Fruit fly (Drosophila melanogaster) whole organism, embryonic: ENCODE results near the gene gish.
A peak's percentile ranks its signal among the peaks of the same experiment; 100 is the strongest.

Source experiments
- CG10209 ChIP-seq: fragments of 200-800 bp; sonication (Bioruptor generic); optimal IDR thresholded peaks from 3 replicates; lab custom pipeline; 2017; ENCODE audit warnings: missing biosample characterization, mild to moderate bottlenecking, missing genetic modification characterization, missing genetic modification reagents
- CG10654 ChIP-seq: fragments of 200-800 bp; sonication (Bioruptor generic); optimal IDR thresholded peaks from 2 replicates; lab custom pipeline; 2016; ENCODE audit warnings: missing biosample characterization, missing genetic modification characterization
- CG11093 ChIP-seq: fragments of 200-800 bp; sonication (Bioruptor generic); IDR thresholded peaks from 3 replicates; pipeline ENCODE4 v1.3.6; 2022; ENCODE audit warnings: missing biosample characterization, missing genetic modification characterization
- CG13894 ChIP-seq: fragments of 200-800 bp; sonication (Bioruptor generic); optimal IDR thresholded peaks from 3 replicates; lab custom pipeline; 2018; ENCODE audit warnings: missing biosample characterization, mild to moderate bottlenecking, missing genetic modification characterization, moderate library complexity
- CG14965 ChIP-seq: fragments of 200-800 bp; sonication (Bioruptor generic); optimal IDR thresholded peaks from 2 replicates; lab custom pipeline; 2016; ENCODE audit warnings: missing biosample characterization, missing genetic modification characterization, borderline replicate concordance
- CG15073 ChIP-seq: fragments of 200-800 bp; sonication (Bioruptor generic); optimal IDR thresholded peaks from 2 replicates; lab custom pipeline; 2016; ENCODE audit warnings: missing biosample characterization, missing genetic modification characterization
- CG16813 ChIP-seq: fragments of 200-800 bp; sonication (Bioruptor generic); IDR thresholded peaks from 3 replicates; pipeline ENCODE4 v1.3.6; 2022; ENCODE audit warnings: missing biosample characterization, missing genetic modification characterization; ENCODE audit not compliant: partially characterized antibody
- CG17359 ChIP-seq: fragments of 200-800 bp; sonication (Bioruptor generic); optimal IDR thresholded peaks from 3 replicates; lab custom pipeline; 2018; ENCODE audit warnings: missing biosample characterization, mild to moderate bottlenecking, missing genetic modification characterization, moderate library complexity
- CG18476 ChIP-seq: fragments of 200-800 bp; sonication (Bioruptor generic); optimal IDR thresholded peaks from 2 replicates; lab custom pipeline; 2016; ENCODE audit warnings: missing biosample characterization, mild to moderate bottlenecking, missing genetic modification characterization
- CG34376 ChIP-seq: fragments of 200-800 bp; sonication (Bioruptor generic); optimal IDR thresholded peaks from 2 replicates; lab custom pipeline; 2018; ENCODE audit warnings: missing biosample characterization, mild to moderate bottlenecking, missing genetic modification characterization
- CG5180 ChIP-seq: fragments of 200-800 bp; sonication (Bioruptor generic); optimal IDR thresholded peaks from 3 replicates; lab custom pipeline; 2017; ENCODE audit warnings: missing biosample characterization, missing genetic modification characterization, mild to moderate bottlenecking, moderate library complexity, missing genetic modification reagents
- CG6272 ChIP-seq: fragments of 200-800 bp; sonication (Bioruptor generic); IDR thresholded peaks from 2 replicates; pipeline ENCODE4 v1.3.6; 2022; ENCODE audit warnings: missing biosample characterization, missing genetic modification characterization
- CG6813 ChIP-seq: fragments of 200-800 bp; sonication (Bioruptor generic); optimal IDR thresholded peaks from 2 replicates; lab custom pipeline; 2017; ENCODE audit warnings: missing biosample characterization, missing genetic modification characterization, mild to moderate bottlenecking, moderate library complexity, missing genetic modification reagents
- CG8089 ChIP-seq: fragments of 200-800 bp; sonication (Bioruptor generic); optimal IDR thresholded peaks from 3 replicates; lab custom pipeline; 2016; ENCODE audit warnings: missing biosample characterization, missing genetic modification characterization
- CG8290 ChIP-seq, 3 experiments: fragments of 200-800 bp; sonication (Bioruptor generic); optimal IDR thresholded peaks; 2 replicates each; lab custom pipeline; 2016 to 2019; ENCODE audit warnings: missing biosample characterization in 3 of 3, missing genetic modification characterization in 3 of 3, mild to moderate bottlenecking in 2 of 3, moderate library complexity in 1 of 3
- CG8765 ChIP-seq: fragments of 200-800 bp; sonication (Bioruptor generic); IDR thresholded peaks from 2 replicates; pipeline ENCODE4 v1.3.6; 2022; ENCODE audit warnings: missing biosample characterization, missing genetic modification characterization
- CG8924 ChIP-seq: fragments of 200-800 bp; optimal IDR thresholded peaks from 3 replicates; lab custom pipeline; 2019; ENCODE audit warnings: missing biosample characterization, mild to moderate bottlenecking, missing genetic modification characterization, moderate library complexity
- CG9609 ChIP-seq: fragments of 200-800 bp; sonication (Bioruptor generic); optimal IDR thresholded peaks from 3 replicates; lab custom pipeline; 2016; ENCODE audit warnings: missing biosample characterization, missing genetic modification characterization
- CG9876 ChIP-seq: fragments of 200-800 bp; sonication (Bioruptor generic); optimal IDR thresholded peaks from 2 replicates; lab custom pipeline; 2016; ENCODE audit warnings: missing biosample characterization, missing genetic modification characterization
- D19B ChIP-seq: fragments of 200-800 bp; sonication (Bioruptor generic); optimal IDR thresholded peaks from 2 replicates; lab custom pipeline; 2017; ENCODE audit warnings: missing biosample characterization, mild to moderate bottlenecking, missing genetic modification characterization
- Dek ChIP-seq: fragments of 200-800 bp; sonication (Bioruptor generic); optimal IDR thresholded peaks from 3 replicates; lab custom pipeline; 2019; ENCODE audit warnings: missing biosample characterization, mild to moderate bottlenecking, missing genetic modification characterization, moderate library complexity
- Dip3 ChIP-seq: fragments of 200-800 bp; sonication (Bioruptor generic); optimal IDR thresholded peaks from 3 replicates; lab custom pipeline; 2016; ENCODE audit warnings: missing biosample characterization, missing genetic modification characterization
- E2f2 ChIP-seq: fragments of 200-800 bp; sonication (Bioruptor generic); IDR thresholded peaks from 2 replicates; pipeline ENCODE4 v1.3.6; 2022; ENCODE audit warnings: missing biosample characterization, missing genetic modification characterization
- Gug ChIP-seq: fragments of 200-800 bp; sonication (Bioruptor generic); IDR thresholded peaks from 4 replicates; pipeline ENCODE4 v1.3.6; 2022; ENCODE audit warnings: missing biosample characterization, missing genetic modification characterization
- HHEX ChIP-seq: fragments of 200-800 bp; sonication (Bioruptor generic); optimal IDR thresholded peaks from 3 replicates; lab custom pipeline; 2017; ENCODE audit warnings: missing biosample characterization, mild to moderate bottlenecking, missing genetic modification characterization, missing genetic modification reagents
- HmgZ ChIP-seq: fragments of 200-800 bp; sonication (Bioruptor generic); optimal IDR thresholded peaks from 2 replicates; lab custom pipeline; 2018; ENCODE audit warnings: missing biosample characterization, mild to moderate bottlenecking, missing genetic modification characterization
- Lpt ChIP-seq: fragments of >200 bp; optimal IDR thresholded peaks from 2 replicates; lab custom pipeline; 2018; ENCODE audit warnings: missing biosample characterization, missing genetic modification characterization
- NfI ChIP-seq: fragments of 200-800 bp; sonication (Bioruptor generic); optimal IDR thresholded peaks from 3 replicates; lab custom pipeline; 2018; ENCODE audit warnings: missing biosample characterization, mild to moderate bottlenecking, missing genetic modification characterization, moderate library complexity
- Stat92E ChIP-seq, 3 experiments: fragments of >200 bp in 2 of 3; fragments of 200-800 bp in 1 of 3; sonication (Bioruptor generic) in 1 of 3; optimal IDR thresholded peaks; 2 replicates each; lab custom pipeline; 2017 to 2019; ENCODE audit warnings: missing biosample characterization in 3 of 3, missing genetic modification characterization in 3 of 3, mild to moderate bottlenecking in 1 of 3, moderate library complexity in 1 of 3
- TFAM ChIP-seq: fragments of 200-800 bp; sonication (Bioruptor generic); optimal IDR thresholded peaks from 2 replicates; lab custom pipeline; 2017; ENCODE audit warnings: missing biosample characterization, missing genetic modification characterization, inconsistent platforms
- ab ChIP-seq: fragments of 200-800 bp; sonication (Bioruptor generic); optimal IDR thresholded peaks from 2 replicates; lab custom pipeline; 2016; ENCODE audit warnings: missing biosample characterization, missing genetic modification characterization
- amos ChIP-seq: fragments of 200-800 bp; sonication (Bioruptor generic); IDR thresholded peaks from 2 replicates; pipeline ENCODE4 v1.3.6; 2022; ENCODE audit warnings: missing biosample characterization, missing genetic modification characterization; ENCODE audit not compliant: partially characterized antibody
- cad ChIP-seq: fragments of >200 bp; optimal IDR thresholded peaks from 2 replicates; lab custom pipeline; 2017; ENCODE audit warnings: missing biosample characterization, missing genetic modification characterization
- chif ChIP-seq, 2 experiments: fragments of 200-800 bp; sonication (Bioruptor generic); optimal IDR thresholded peaks; 3 replicates each; lab custom pipeline; 2016; ENCODE audit warnings: missing biosample characterization in 2 of 2, missing genetic modification characterization in 2 of 2
- danr ChIP-seq: fragments of 200-800 bp; sonication (Bioruptor generic); IDR thresholded peaks from 2 replicates; pipeline ENCODE4 v1.3.6; 2022; ENCODE audit warnings: missing biosample characterization, missing genetic modification characterization
- dm ChIP-seq: fragments of 200-800 bp; sonication (Bioruptor generic); optimal IDR thresholded peaks from 3 replicates; lab custom pipeline; 2016; ENCODE audit warnings: missing biosample characterization, missing genetic modification characterization
- ftz-f1 ChIP-seq: fragments of 200-800 bp; sonication (Bioruptor generic); optimal IDR thresholded peaks from 2 replicates; lab custom pipeline; 2016; ENCODE audit warnings: missing biosample characterization, missing genetic modification characterization
- insv ChIP-seq, 2 experiments: fragments of 200-800 bp; sonication (Bioruptor generic); optimal IDR thresholded peaks; 3 replicates each; lab custom pipeline; 2016 to 2018; ENCODE audit warnings: missing biosample characterization in 2 of 2, missing genetic modification characterization in 2 of 2
- kay ChIP-seq: fragments of 200-800 bp; sonication (Bioruptor generic); optimal IDR thresholded peaks from 2 replicates; lab custom pipeline; 2016; ENCODE audit warnings: missing biosample characterization, missing genetic modification characterization
- lmd ChIP-seq: fragments of 200-800 bp; sonication (Bioruptor generic); IDR thresholded peaks from 2 replicates; pipeline ENCODE4 v1.3.6; 2022; ENCODE audit warnings: missing biosample characterization, missing genetic modification characterization
- lola ChIP-seq, 3 experiments: fragments of >200 bp in 2 of 3; fragments of 200-800 bp in 1 of 3; sonication (Bioruptor generic) in 1 of 3; optimal IDR thresholded peaks; 2 replicates each; lab custom pipeline; 2017 to 2019; ENCODE audit warnings: missing biosample characterization in 3 of 3, missing genetic modification characterization in 3 of 3, mild to moderate bottlenecking in 1 of 3, moderate library complexity in 1 of 3
- maf-S ChIP-seq: fragments of 200-800 bp; sonication (Bioruptor generic); optimal IDR thresholded peaks from 2 replicates; lab custom pipeline; 2016; ENCODE audit warnings: missing biosample characterization, missing genetic modification characterization
- pho ChIP-seq: fragments of 200-800 bp; sonication (Bioruptor generic); optimal IDR thresholded peaks from 2 replicates; lab custom pipeline; 2016; ENCODE audit warnings: missing biosample characterization, missing genetic modification characterization
- rib ChIP-seq: fragments of 200-800 bp; sonication (Bioruptor generic); IDR thresholded peaks from 2 replicates; pipeline ENCODE4 v1.3.6; 2022; ENCODE audit warnings: missing biosample characterization, missing genetic modification characterization
- run ChIP-seq: fragments of 200-800 bp; sonication (Bioruptor generic); optimal IDR thresholded peaks from 3 replicates; lab custom pipeline; 2018; ENCODE audit warnings: missing biosample characterization, mild to moderate bottlenecking, missing genetic modification characterization
- sug ChIP-seq: fragments of 200-800 bp; optimal IDR thresholded peaks from 2 replicates; lab custom pipeline; 2019; ENCODE audit warnings: missing biosample characterization, mild to moderate bottlenecking, missing genetic modification characterization, moderate library complexity
- tgo ChIP-seq: fragments of 200-800 bp; sonication (Bioruptor generic); IDR thresholded peaks from 3 replicates; pipeline ENCODE4 v1.3.6; 2022; ENCODE audit warnings: missing biosample characterization, missing genetic modification characterization
- tup ChIP-seq: fragments of 200-800 bp; sonication (Bioruptor generic); optimal IDR thresholded peaks from 2 replicates; lab custom pipeline; 2016; ENCODE audit warnings: missing biosample characterization, mild to moderate bottlenecking, missing genetic modification characterization, moderate library complexity
- tx ChIP-seq: fragments of 200-800 bp; sonication (Bioruptor generic); optimal IDR thresholded peaks from 2 replicates; lab custom pipeline; 2016; ENCODE audit warnings: missing biosample characterization, missing genetic modification characterization

Gene gish

DNA sequence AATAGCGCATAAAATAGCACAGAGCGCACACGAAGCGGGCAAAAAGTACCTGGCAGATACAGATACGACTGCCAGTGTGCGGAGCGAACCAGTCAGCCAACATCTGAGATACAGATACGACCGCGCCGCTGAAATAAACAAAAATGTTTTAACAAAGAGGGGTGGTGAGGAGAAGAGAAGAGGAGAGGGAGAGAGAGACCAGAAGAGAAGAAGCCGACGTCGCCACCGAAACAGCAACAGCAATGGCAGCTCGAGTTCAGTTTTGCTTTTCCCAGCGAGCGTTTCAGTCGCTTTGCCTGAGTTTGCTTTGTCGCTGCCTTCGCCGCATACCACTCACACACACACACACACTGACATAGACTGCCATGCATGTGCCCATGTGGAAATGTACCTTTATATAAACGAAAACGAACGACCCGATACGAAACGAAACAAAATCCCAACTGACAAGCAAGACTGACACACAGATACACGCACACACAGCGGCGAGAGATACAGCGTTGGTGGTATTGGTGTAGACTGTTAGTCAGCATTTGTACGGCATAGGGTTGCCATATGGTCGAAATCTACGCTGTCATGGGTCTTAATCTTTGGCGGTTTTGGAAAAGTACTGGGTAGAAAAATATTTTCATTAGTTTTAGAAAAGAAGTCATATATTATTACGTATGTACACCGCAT is 31.0 kb upstream of the gish start (continued):
- no peak for TF ChIP-seq tup
- TF ChIP-seq CG6272, result 0 out of 2 replicates have a peak, but pooled peaks have one; percentile 28
- TF ChIP-seq CG6813 (GFP tag; lab: Kevin White, UChicago), result peak; percentile 43
- peak; percentile 11 for TF ChIP-seq CG10654
- no peak for TF ChIP-seq CG16813 (GFP tag; lab: Robert Waterston, UW)
- no peak for TF ChIP-seq TFAM
- peak; percentile 68 for TF ChIP-seq dm
- TF ChIP-seq Dek, result peak; percentile 4
- peak; percentile 91 for TF ChIP-seq HmgZ (tag; lab: Kevin White, UChicago)
- no peak for TF ChIP-seq E2f2 (GFP tag; lab: Robert Waterston, UW)
- TF ChIP-seq maf-S (GFP tag; lab: Kevin White, UChicago), result peak; percentile 43
- TF ChIP-seq sug (tag; lab: Kevin White, UChicago), result peak; percentile 79
- peak; percentile 51 for TF ChIP-seq pho (GFP tag; lab: Kevin White, UChicago)
- peak in 1 of 3 experiments; percentile 74 for TF ChIP-seq Stat92E (GFP tag; optimal IDR thresholded peaks at IDR 0.05; lab: Kevin White, UChicago)
- no peak for TF ChIP-seq tx (GFP tag; lab: Kevin White, UChicago)
- TF ChIP-seq chif (GFP tag; optimal IDR thresholded peaks at IDR 0.05; lab: Kevin White, UChicago), result no peak
- no peak for TF ChIP-seq tgo (GFP tag; lab: Robert Waterston, UW)
- TF ChIP-seq CG14965, result no peak
- peak; percentile 13 for TF ChIP-seq run
- no peak for TF ChIP-seq rib (GFP tag; lab: Robert Waterston, UW)
- no peak for TF ChIP-seq amos (GFP tag; lab: Robert Waterston, UW)
- TF ChIP-seq CG11093 (GFP tag; lab: Robert Waterston, UW), result no peak
- TF ChIP-seq lola (GFP tag; optimal IDR thresholded peaks at IDR 0.05; lab: Kevin White, UChicago), result peak in 1 of 3 experiments; percentile 41
- peak; percentile 38 for TF ChIP-seq CG9876 (GFP tag; lab: Kevin White, UChicago)
- TF ChIP-seq insv (GFP tag; optimal IDR thresholded peaks at IDR 0.05; lab: Kevin White, UChicago), result peak in 1 of 2 experiments; percentile 40
- no peak for TF ChIP-seq danr
- TF ChIP-seq NfI (GFP tag; lab: Kevin White, UChicago), result peak; percentile 49
- TF ChIP-seq kay, result peak; percentile 78
- peak; percentile 88 for TF ChIP-seq ftz-f1 (GFP tag; lab: Kevin White, UChicago)
- peak; percentile 70 for TF ChIP-seq Gug
- TF ChIP-seq CG10209 (GFP tag; lab: Kevin White, UChicago), result no peak
- no peak for TF ChIP-seq Lpt (GFP tag; lab: Kevin White, UChicago)
- no peak for TF ChIP-seq CG18476 (GFP tag; lab: Kevin White, UChicago)
- peak; percentile 70 for TF ChIP-seq Dip3 (GFP tag; lab: Kevin White, UChicago)
- no peak for TF ChIP-seq CG17359
- peak; percentile 32 for TF ChIP-seq CG9609 (GFP tag; lab: Kevin White, UChicago)
- peak; percentile 51 for TF ChIP-seq ab (GFP tag; lab: Kevin White, UChicago)
- TF ChIP-seq lmd (GFP tag; lab: Robert Waterston, UW), result no peak
- no peak for TF ChIP-seq CG15073 (GFP tag; lab: Kevin White, UChicago)
- TF ChIP-seq CG8089 (GFP tag; lab: Kevin White, UChicago), result peak; percentile 18
- TF ChIP-seq CG8924 (tag; lab: Kevin White, UChicago), result peak; percentile 65
- peak; percentile 57 for TF ChIP-seq D19B (GFP tag; lab: Kevin White, UChicago)
- peak; percentile 95 for TF ChIP-seq CG5180
- TF ChIP-seq cad (GFP tag; lab: Kevin White, UChicago), result no peak
- TF ChIP-seq CG13894 (tag; lab: Kevin White, UChicago), result peak; percentile 95
- peak; percentile 19 for TF ChIP-seq HHEX
- TF ChIP-seq CG8765 (GFP tag; lab: Robert Waterston, UW), result no peak
- TF ChIP-seq CG8290 (GFP tag; optimal IDR thresholded peaks at IDR 0.05; lab: Kevin White, UChicago), result peak; percentile 45
- peak; percentile 22 to 90 for TF ChIP-seq CG8290 (tag; optimal IDR thresholded peaks at IDR 0.05; lab: Kevin White, UChicago)
- peak; percentile 92 for TF ChIP-seq CG34376 (GFP tag; lab: Kevin White, UChicago)
